Fruit fly (Drosophila melanogaster) whole organism, pupa: ENCODE data around the gene CG34408.

Source experiments
- CG15710 ChIP-seq: fragments of 200-800 bp; sonication (Bioruptor generic); optimal IDR thresholded peaks from 2 replicates; lab custom pipeline; 2018; ENCODE audit warnings: missing biosample characterization, mild to moderate bottlenecking, missing genetic modification characterization, moderate library complexity
- CG32121 ChIP-seq: fragments of 200-800 bp; sonication (Bioruptor generic); IDR thresholded peaks from 2 replicates; pipeline ENCODE4 v1.3.6; 2022; ENCODE audit warnings: missing biosample characterization, missing genetic modification characterization

DNA sequence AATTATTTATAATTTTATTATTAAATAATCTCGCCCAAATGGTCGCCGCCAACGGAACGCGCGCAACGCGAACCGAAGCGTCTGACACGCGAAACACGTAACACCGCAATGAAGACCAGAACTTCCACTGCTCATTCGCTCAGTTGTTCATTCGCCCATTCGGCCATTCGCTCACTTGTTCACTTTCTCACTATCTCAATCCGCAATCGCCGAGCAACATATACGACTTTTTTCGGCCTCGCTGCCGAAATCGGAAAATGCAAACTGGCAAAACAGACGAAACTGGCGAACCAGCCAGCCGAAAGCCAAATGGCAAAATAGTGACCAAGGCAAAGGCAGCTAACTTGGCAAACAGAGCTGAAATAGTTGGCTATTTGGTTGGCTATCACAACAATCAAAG lies 30.1 kb downstream of the CG34408 start:
- no peak for TF ChIP-seq CG15710 (tag; lab: Kevin White, UChicago)
- TF ChIP-seq CG32121 (GFP tag; lab: Robert Waterston, UW): no peak
